Worm (Caenorhabditis elegans): ENCODE results near the gene C14B1.2.

- no peak for TF ChIP-seq cebp-1 (GFP tag; IDR thresholded peaks at IDR 0.05)
- TF ChIP-seq cebp-1 (tag; optimal IDR thresholded peaks at IDR 0.05): no peak
- no peak for TF ChIP-seq nhr-120 (GFP tag; IDR thresholded peaks at IDR 0.05)
- no peak for TF ChIP-seq atf-7 (tag; optimal IDR thresholded peaks at IDR 0.05)
- no peak for TF ChIP-seq dox-1 (GFP tag; IDR thresholded peaks at IDR 0.05)
Observed at ce11 chrIII:3729520-3729919, 27.5 kb downstream of the C14B1.2 start, which contains the start of gene F34D10.9.

Measured in whole organism, young adult.